Worm (Caenorhabditis elegans) whole organism, L4 larva: ENCODE measurements around the gene szy-20.

Source experiments
- F44E2.7 ChIP-seq: fragments of 200-800 bp; sonication (Bioruptor generic); IDR thresholded peaks from 2 replicates; pipeline ENCODE4 v2.1.2; 2022; ENCODE audit warnings: missing genetic modification characterization, missing compliant biosample characterization
- dmd-6 ChIP-seq: fragments of 200-800 bp; sonication (Bioruptor generic); IDR thresholded peaks from 2 replicates; pipeline ENCODE4 v1.3.6; 2022; ENCODE audit warnings: missing genetic modification reagents, missing genetic modification characterization, missing compliant biosample characterization
- dmd-9 ChIP-seq: fragments of 200-800 bp; sonication (Bioruptor generic); IDR thresholded peaks from 2 replicates; pipeline ENCODE4 v1.3.6; 2022; ENCODE audit warnings: missing genetic modification reagents, missing genetic modification characterization, missing compliant biosample characterization
- nhr-77 ChIP-seq: fragments of 150-350 bp; optimal IDR thresholded peaks from 2 replicates; lab custom pipeline; 2014; ENCODE audit warnings: missing biosample characterization, missing genetic modification characterization
- unc-62 ChIP-seq, 3 experiments: fragments of 150-350 bp in 1 of 3; sonication (generic microtip); optimal IDR thresholded peaks in 2 of 3; peaks in 1 of 3; 1 replicate in 1 of 3; 2 replicates in 2 of 3; lab custom pipeline; 2014 to 2017; ENCODE audit warnings: missing biosample characterization in 3 of 3, missing genetic modification characterization in 3 of 3, missing genetic modification reagents in 3 of 3, missing genotype in 1 of 3

DNA sequence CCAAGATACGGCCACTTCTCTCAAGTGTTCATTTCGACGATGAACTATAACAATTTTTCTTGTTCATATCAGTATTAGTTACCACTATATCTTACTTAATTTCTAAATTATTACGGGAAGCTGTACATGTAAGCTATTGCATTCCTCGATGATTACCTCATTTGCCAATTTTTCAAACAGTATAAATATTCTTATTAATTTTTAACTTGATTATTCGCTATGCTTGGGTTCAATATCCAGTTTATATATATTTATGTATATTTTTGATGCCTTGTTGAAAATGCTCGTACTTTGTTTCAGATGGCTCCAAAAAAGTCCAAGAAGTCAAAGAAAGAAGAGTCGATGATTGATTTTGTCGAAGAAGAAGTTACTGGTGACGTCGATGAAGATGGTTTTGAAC lies 25.2 kb upstream of the szy-20 start, which contains the start of gene F44G4.1:
- no peak for TF ChIP-seq F44E2.7 (GFP tag; lab: Robert Waterston, UW)
- TF ChIP-seq nhr-77 (tag; lab: Kevin White, UChicago), result no peak
- no peak for TF ChIP-seq unc-62 (GFP tag; optimal IDR thresholded peaks at IDR 0.05 in 1 of 2; lab: Kevin White, UChicago)
- no peak for TF ChIP-seq unc-62 (tag; optimal IDR thresholded peaks at IDR 0.05; lab: Kevin White, UChicago)
- TF ChIP-seq dmd-9, result no peak
- no peak for TF ChIP-seq dmd-6 (GFP tag; lab: Robert Waterston, UW)
